Fruit fly (Drosophila melanogaster) whole organism, embryonic: ENCODE measurements around the gene CG2964.

ENCODE experiments used
- Bdp1 ChIP-seq: fragments of 200-800 bp; sonication (Bioruptor generic); optimal IDR thresholded peaks from 3 replicates; lab custom pipeline; 2016; ENCODE audit warnings: missing biosample characterization, missing genetic modification characterization
- Blimp-1 ChIP-seq: fragments of 200-800 bp; sonication (Bioruptor generic); optimal IDR thresholded peaks from 3 replicates; lab custom pipeline; 2018; ENCODE audit warnings: missing biosample characterization, missing genetic modification characterization, mild to moderate bottlenecking, moderate library complexity, missing genetic modification reagents
- CG10543 ChIP-seq: fragments of 200-800 bp; sonication (Bioruptor generic); optimal IDR thresholded peaks from 3 replicates; lab custom pipeline; 2017; ENCODE audit warnings: missing biosample characterization, mild to moderate bottlenecking, missing genetic modification characterization, moderate library complexity
- CG11504 ChIP-seq: fragments of 200-800 bp; sonication (Bioruptor generic); optimal IDR thresholded peaks from 3 replicates; lab custom pipeline; 2019; ENCODE audit warnings: missing biosample characterization, mild to moderate bottlenecking, missing genetic modification characterization, moderate library complexity
- CG12744 ChIP-seq: fragments of 200-800 bp; sonication (Bioruptor generic); optimal IDR thresholded peaks from 2 replicates; lab custom pipeline; 2016; ENCODE audit warnings: missing biosample characterization, missing genetic modification characterization
- CG12769 ChIP-seq: fragments of 200-800 bp; sonication (Bioruptor generic); optimal IDR thresholded peaks from 2 replicates; lab custom pipeline; 2019; ENCODE audit warnings: missing biosample characterization, mild to moderate bottlenecking, missing genetic modification characterization, moderate library complexity
- CG13287 ChIP-seq: fragments of 200-800 bp; sonication (Bioruptor generic); IDR thresholded peaks from 2 replicates; pipeline ENCODE4 v1.3.6; 2022; ENCODE audit warnings: missing biosample characterization, missing genetic modification characterization; ENCODE audit not compliant: partially characterized antibody
- CG13894 ChIP-seq: fragments of 200-800 bp; sonication (Bioruptor generic); optimal IDR thresholded peaks from 3 replicates; lab custom pipeline; 2018; ENCODE audit warnings: missing biosample characterization, mild to moderate bottlenecking, missing genetic modification characterization, moderate library complexity
- CG14667 ChIP-seq: fragments of 200-800 bp; sonication (Bioruptor generic); IDR thresholded peaks from 2 replicates; pipeline ENCODE4 v1.3.6; 2022; ENCODE audit warnings: missing biosample characterization, missing genetic modification characterization
- CG14860 ChIP-seq: fragments of 200-800 bp; sonication (Bioruptor generic); IDR thresholded peaks from 3 replicates; pipeline ENCODE4 v1.3.6; 2022; ENCODE audit warnings: missing biosample characterization, missing genetic modification characterization; ENCODE audit not compliant: partially characterized antibody
- CG2875 ChIP-seq: fragments of 200-800 bp; sonication (Bioruptor generic); optimal IDR thresholded peaks from 2 replicates; lab custom pipeline; 2017; ENCODE audit warnings: missing biosample characterization, mild to moderate bottlenecking, missing genetic modification characterization, missing genetic modification reagents
- CG4404 ChIP-seq: fragments of 200-800 bp; sonication (Bioruptor generic); IDR thresholded peaks from 2 replicates; pipeline ENCODE4 v1.3.6; 2022; ENCODE audit warnings: missing biosample characterization, missing genetic modification characterization
- CG5180 ChIP-seq: fragments of 200-800 bp; sonication (Bioruptor generic); optimal IDR thresholded peaks from 3 replicates; lab custom pipeline; 2017; ENCODE audit warnings: missing biosample characterization, missing genetic modification characterization, mild to moderate bottlenecking, moderate library complexity, missing genetic modification reagents
- CG5953 ChIP-seq: fragments of 200-800 bp; sonication (Bioruptor generic); IDR thresholded peaks from 2 replicates; pipeline ENCODE4 v1.3.6; 2022; ENCODE audit warnings: missing biosample characterization, missing genetic modification characterization
- CG7357 ChIP-seq: fragments of 200-800 bp; sonication (Bioruptor generic); IDR thresholded peaks from 3 replicates; pipeline ENCODE4 v1.3.6; 2022; ENCODE audit warnings: missing biosample characterization, missing genetic modification characterization
- CG8944 ChIP-seq: fragments of 200-800 bp; sonication (Bioruptor generic); optimal IDR thresholded peaks from 3 replicates; lab custom pipeline; 2016; ENCODE audit warnings: missing biosample characterization, missing genetic modification characterization
- CG9215 ChIP-seq: fragments of 200-800 bp; sonication (Bioruptor generic); IDR thresholded peaks from 2 replicates; pipeline ENCODE4 v1.3.6; 2022; ENCODE audit warnings: missing biosample characterization, missing genetic modification characterization
- CG9817 ChIP-seq: fragments of 200-800 bp; sonication (Bioruptor generic); optimal IDR thresholded peaks from 2 replicates; lab custom pipeline; 2018; ENCODE audit warnings: missing biosample characterization, mild to moderate bottlenecking, missing genetic modification characterization, moderate library complexity
- Chrac-16 ChIP-seq: fragments of 200-800 bp; sonication (Bioruptor generic); optimal IDR thresholded peaks from 3 replicates; lab custom pipeline; 2016; ENCODE audit warnings: missing biosample characterization, missing genetic modification characterization
- Deaf1 ChIP-seq: fragments of 200-800 bp; optimal IDR thresholded peaks from 3 replicates; lab custom pipeline; 2019; ENCODE audit warnings: missing biosample characterization, mild to moderate bottlenecking, missing genetic modification characterization, moderate library complexity
- Doc2 ChIP-seq: fragments of 200-800 bp; sonication (Bioruptor generic); IDR thresholded peaks from 2 replicates; pipeline ENCODE4 v1.3.6; 2022; ENCODE audit warnings: missing biosample characterization, missing genetic modification characterization
- Ets97D ChIP-seq: fragments of 200-800 bp; sonication (Bioruptor generic); optimal IDR thresholded peaks from 3 replicates; lab custom pipeline; 2016; ENCODE audit warnings: missing biosample characterization, missing genetic modification characterization
- HLHmδ ChIP-seq: fragments of 200-800 bp; sonication (Bioruptor generic); optimal IDR thresholded peaks from 2 replicates; lab custom pipeline; 2018; ENCODE audit warnings: missing biosample characterization, mild to moderate bottlenecking, missing genetic modification characterization, moderate library complexity
- Med ChIP-seq: fragments of 200-800 bp; sonication (Bioruptor generic); peaks from one replicate; lab custom pipeline; 2016; ENCODE audit warnings: missing biosample characterization, missing genetic modification characterization, mild to moderate bottlenecking, inconsistent platforms, moderate library complexity
- Taf1 ChIP-seq: fragments of 200-800 bp; sonication (Bioruptor generic); IDR thresholded peaks from 2 replicates; pipeline ENCODE4 v1.3.6; 2022; ENCODE audit warnings: missing biosample characterization, missing genetic modification characterization
- YL-1 ChIP-seq: fragments of 200-800 bp; sonication (Bioruptor generic); optimal IDR thresholded peaks from 3 replicates; lab custom pipeline; 2017; ENCODE audit warnings: missing biosample characterization, mild to moderate bottlenecking, missing genetic modification characterization
- abd-A ChIP-seq: fragments of 200-800 bp; sonication (Bioruptor generic); optimal IDR thresholded peaks from 3 replicates; lab custom pipeline; 2019; ENCODE audit warnings: missing biosample characterization, mild to moderate bottlenecking, missing genetic modification characterization, moderate library complexity
- amos ChIP-seq: fragments of 200-800 bp; sonication (Bioruptor generic); IDR thresholded peaks from 2 replicates; pipeline ENCODE4 v1.3.6; 2022; ENCODE audit warnings: missing biosample characterization, missing genetic modification characterization; ENCODE audit not compliant: partially characterized antibody
- chinmo ChIP-seq: fragments of 200-800 bp; sonication (Bioruptor generic); IDR thresholded peaks from 4 replicates; pipeline ENCODE4 v1.3.6; 2022; ENCODE audit warnings: missing biosample characterization, missing genetic modification characterization; ENCODE audit not compliant: partially characterized antibody
- ewg ChIP-seq: fragments of 200-800 bp; sonication (Bioruptor generic); optimal IDR thresholded peaks from 3 replicates; lab custom pipeline; 2017; ENCODE audit warnings: mild to moderate bottlenecking, missing biosample characterization, missing genetic modification reagents, missing genetic modification characterization
- fu2 ChIP-seq: fragments of 200-800 bp; sonication (Bioruptor generic); optimal IDR thresholded peaks from 2 replicates; lab custom pipeline; 2016; ENCODE audit warnings: missing biosample characterization, missing genetic modification characterization
- gfzf ChIP-seq: fragments of 200-800 bp; sonication (Bioruptor generic); optimal IDR thresholded peaks from 2 replicates; lab custom pipeline; 2016; ENCODE audit warnings: missing biosample characterization, mild to moderate bottlenecking, missing genetic modification characterization, moderate library complexity
- grn ChIP-seq: fragments of 200-800 bp; sonication (Bioruptor generic); optimal IDR thresholded peaks from 3 replicates; lab custom pipeline; 2017; ENCODE audit warnings: missing biosample characterization, missing genetic modification characterization
- gsb-n ChIP-seq: fragments of 200-800 bp; sonication (Bioruptor generic); optimal IDR thresholded peaks from 3 replicates; lab custom pipeline; 2018; ENCODE audit warnings: missing biosample characterization, mild to moderate bottlenecking, missing genetic modification characterization
- jigr1 ChIP-seq: fragments of 200-800 bp; sonication (Bioruptor generic); IDR thresholded peaks from 3 replicates; pipeline ENCODE4 v1.3.6; 2022; ENCODE audit warnings: missing biosample characterization, missing genetic modification characterization
- kni ChIP-seq: fragments of 200-800 bp; sonication (Bioruptor generic); optimal IDR thresholded peaks from 3 replicates; lab custom pipeline; 2017; ENCODE audit warnings: mild to moderate bottlenecking, missing biosample characterization, missing genetic modification reagents, missing genetic modification characterization
- mam ChIP-seq: fragments of 200-800 bp; sonication (Bioruptor generic); optimal IDR thresholded peaks from 3 replicates; lab custom pipeline; 2016; ENCODE audit warnings: missing biosample characterization, missing genetic modification characterization
- ranshi ChIP-seq: fragments of 200-800 bp; sonication (Bioruptor generic); IDR thresholded peaks from 2 replicates; pipeline ENCODE4 v1.3.6; 2022; ENCODE audit warnings: missing biosample characterization, missing genetic modification characterization
- row ChIP-seq: fragments of 200-800 bp; sonication (Bioruptor generic); IDR thresholded peaks from 3 replicates; pipeline ENCODE4 v1.3.6; 2022; ENCODE audit warnings: missing biosample characterization, missing genetic modification characterization
- sd ChIP-seq: fragments of 200-800 bp; sonication (Bioruptor generic); optimal IDR thresholded peaks from 3 replicates; lab custom pipeline; 2018; ENCODE audit warnings: missing biosample characterization, mild to moderate bottlenecking, missing genetic modification characterization, moderate library complexity
- sqz ChIP-seq: fragments of 200-800 bp; sonication (Bioruptor generic); optimal IDR thresholded peaks from 3 replicates; lab custom pipeline; 2018; ENCODE audit warnings: missing biosample characterization, mild to moderate bottlenecking, missing genetic modification characterization
- tio ChIP-seq: fragments of 200-800 bp; sonication (Bioruptor generic); optimal IDR thresholded peaks from 2 replicates; lab custom pipeline; 2017; ENCODE audit warnings: missing biosample characterization, missing genetic modification characterization, inconsistent platforms
- tx ChIP-seq: fragments of 200-800 bp; sonication (Bioruptor generic); optimal IDR thresholded peaks from 2 replicates; lab custom pipeline; 2016; ENCODE audit warnings: missing biosample characterization, missing genetic modification characterization
- vvl ChIP-seq: fragments of 200-800 bp; sonication (Bioruptor generic); IDR thresholded peaks from 2 replicates; pipeline ENCODE4 v1.3.6; 2022; ENCODE audit warnings: missing biosample characterization, missing genetic modification characterization
- z ChIP-seq: fragments of 200-800 bp; sonication (Bioruptor generic); IDR thresholded peaks from 3 replicates; pipeline ENCODE4 v1.3.6; 2022; ENCODE audit warnings: missing biosample characterization, missing genetic modification characterization
- zf30C ChIP-seq: fragments of 200-800 bp; sonication (Bioruptor generic); optimal IDR thresholded peaks from 3 replicates; lab custom pipeline; 2018; ENCODE audit warnings: missing biosample characterization, mild to moderate bottlenecking, missing genetic modification characterization

CG2964 gene

DNA sequence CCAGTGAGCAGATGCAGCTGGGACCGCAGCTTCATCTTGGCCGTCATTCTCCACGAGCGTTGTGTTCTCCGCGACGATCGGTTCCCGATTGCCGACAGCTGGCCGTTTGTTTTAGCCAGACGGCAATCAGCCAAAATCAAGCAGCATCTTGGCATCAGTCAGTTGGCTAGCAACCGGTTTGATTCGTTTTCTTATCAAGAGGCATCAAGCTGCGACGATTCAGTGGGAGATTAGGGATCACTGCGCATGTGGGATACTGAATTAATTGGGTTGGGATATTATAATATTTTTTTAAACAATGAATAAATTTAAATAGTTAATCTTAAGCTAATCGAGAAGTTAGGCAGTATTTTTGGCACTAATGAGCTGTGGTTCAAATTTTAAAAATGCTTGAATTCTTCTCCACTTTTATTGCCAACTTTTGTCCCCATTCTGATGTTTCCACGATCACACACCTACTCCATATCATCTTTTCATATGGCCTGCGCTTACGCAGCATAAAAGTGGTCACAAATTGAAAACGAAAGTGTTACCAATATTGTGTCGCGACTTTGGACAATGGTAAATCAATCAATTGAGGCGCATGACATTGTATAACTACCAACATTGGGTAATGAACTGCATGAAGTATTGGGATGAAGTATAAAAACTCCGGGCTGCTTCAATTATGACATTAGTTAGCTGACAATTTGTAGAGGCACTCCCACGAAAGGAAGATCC is 25.7 kb downstream of the CG2964 start, which contains the start of the genes CG3119 and Cpr23B:
Gene CG3119 (minus strand): TSS at position 92 of the 720 bp plus-strand sequence.
Gene Cpr23B (plus strand): TSS at position 670 of the 720 bp plus-strand sequence.
- TF ChIP-seq chinmo (GFP tag; lab: Robert Waterston, UW) (peak; percentile 51; the same call in 1 of the 4 replicates), CG13894 (peak; percentile 12), sqz (GFP tag; lab: Kevin White, UChicago) (no peak), vvl (GFP tag; lab: Robert Waterston, UW) (peak; percentile 29; the same call in 1 of the 2 replicates), Blimp-1 (GFP tag; lab: Kevin White, UChicago) (peak; percentile 56), grn (GFP tag; lab: Kevin White, UChicago) (peak; percentile 85), CG12769 (tag; lab: Kevin White, UChicago) (peak; percentile 79), Deaf1 (peak; percentile 44), CG8944 (GFP tag; lab: Kevin White, UChicago) (no peak), abd-A (tag; lab: Kevin White, UChicago) (peak; percentile 40)
- TF ChIP-seq, all 482 proteins: peak for 8

DNA sequence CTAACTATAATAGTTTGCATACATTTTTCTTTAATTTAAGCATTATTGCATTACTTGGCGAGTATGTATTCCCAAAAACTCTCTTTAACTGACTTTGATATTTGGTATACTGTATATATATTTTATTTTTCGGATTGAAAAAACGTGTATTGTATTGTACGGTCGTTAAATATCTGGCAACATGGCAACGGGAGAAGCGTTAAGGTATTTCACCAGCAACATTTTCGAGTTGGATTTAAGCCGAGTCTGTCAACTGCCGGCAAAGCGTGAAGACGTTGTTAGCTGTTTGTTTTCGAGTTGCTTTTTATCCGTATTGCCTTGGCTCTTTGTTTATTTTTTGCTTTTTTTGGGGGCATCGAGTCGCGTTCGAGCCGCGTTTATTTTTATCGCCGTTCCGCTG is 27.6 kb downstream of the CG2964 start, which contains the start of gene CG2975:
Gene CG2975 (plus strand): TSS at position 275 of the 400 bp plus-strand sequence.
- TF ChIP-seq CG10543 (GFP tag; lab: Kevin White, UChicago) (peak; percentile 56), amos (no peak), ranshi (GFP tag; lab: Robert Waterston, UW) (0 out of 2 replicates have a peak, but pooled peaks have one; percentile 21), CG11504 (tag; lab: Kevin White, UChicago) (peak; percentile 94), gfzf (GFP tag; lab: Kevin White, UChicago) (peak; percentile 31), row (GFP tag; lab: Robert Waterston, UW) (0 out of 3 replicates have a peak, but pooled peaks have one; percentile 24), mam (no peak), tx (GFP tag; lab: Kevin White, UChicago) (no peak), kni (peak; percentile 33), sqz (GFP tag; lab: Kevin White, UChicago) (peak; percentile 17), fu2 (no peak)
- TF ChIP-seq, all 482 proteins: peak for 7

DNA sequence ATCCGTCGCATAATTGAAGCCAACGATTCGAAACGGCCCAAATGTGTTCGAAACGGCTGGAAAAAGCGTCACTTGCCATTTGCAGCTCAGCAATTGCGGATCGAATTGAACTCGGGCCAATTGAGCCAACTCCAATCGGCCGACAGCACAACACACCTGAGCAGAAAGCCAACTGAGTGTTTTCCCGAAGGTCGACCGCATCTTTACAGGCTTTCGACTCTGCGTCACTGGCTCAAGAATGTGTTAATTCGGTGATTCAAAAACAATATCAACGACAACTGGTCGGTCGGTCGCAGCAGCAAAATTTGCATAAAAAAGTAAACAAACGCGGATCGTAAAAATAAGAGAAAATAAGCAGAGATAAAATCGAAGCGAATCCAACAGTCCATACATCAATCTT is 28.1 kb downstream of the CG2964 start:
- TF ChIP-seq Med (GFP tag; lab: Kevin White, UChicago) (peak; percentile 28), CG5180 (GFP tag; lab: Kevin White, UChicago) (no peak), z (GFP tag; lab: Robert Waterston, UW) (peak; percentile 87), HLHmδ (GFP tag; lab: Kevin White, UChicago) (no peak), Taf1 (GFP tag; lab: Robert Waterston, UW) (no peak), CG7357 (no peak), CG12744 (GFP tag; lab: Kevin White, UChicago) (no peak), chinmo (GFP tag; lab: Robert Waterston, UW) (peak; percentile 81; the same call in 1 of the 4 replicates), gsb-n (tag; lab: Kevin White, UChicago) (no peak), CG14860 (no peak), jigr1 (no peak), CG2875 (GFP tag; lab: Kevin White, UChicago) (no peak), Doc2 (no peak), tio (GFP tag; lab: Kevin White, UChicago) (no peak), Bdp1 (no peak), CG9215 (GFP tag; lab: Robert Waterston, UW) (no peak), CG14667 (GFP tag; lab: Robert Waterston, UW) (no peak), ewg (GFP tag; lab: Kevin White, UChicago) (no peak), Ets97D (GFP tag; lab: Kevin White, UChicago) (no peak), CG13287 (GFP tag; lab: Robert Waterston, UW) (no peak), CG4404 (GFP tag; lab: Robert Waterston, UW) (no peak), sd (tag; lab: Kevin White, UChicago) (peak; percentile 93), YL-1 (no peak), zf30C (GFP tag; lab: Kevin White, UChicago) (no peak), Chrac-16 (GFP tag; lab: Kevin White, UChicago) (no peak), CG9817 (tag; lab: Kevin White, UChicago) (no peak), CG5953 (no peak)
